Worm (Caenorhabditis elegans) whole organism, L4 larva: Measurements from ENCODE around the gene Y57G7A.1.

Experiments used
- F37D6.2 ChIP-seq: sonication (generic microtip); optimal IDR thresholded peaks from 2 replicates; lab custom pipeline; 2016; ENCODE audit warnings: mild to moderate bottlenecking, missing genetic modification characterization, missing compliant biosample characterization
- F49E8.2 ChIP-seq: sonication (generic microtip); optimal IDR thresholded peaks from 2 replicates; lab custom pipeline; 2016; ENCODE audit warnings: missing compliant biosample characterization, mild to moderate bottlenecking, missing genetic modification characterization, borderline replicate concordance
- R02D3.7 ChIP-seq: fragments of 150-350 bp; sonication (generic microtip); optimal IDR thresholded peaks from 3 replicates; lab custom pipeline; 2014; ENCODE audit warnings: missing biosample characterization, missing genetic modification characterization
- T20F7.1 ChIP-seq: fragments of 200-800 bp; sonication (Bioruptor generic); optimal IDR thresholded peaks from 2 replicates; lab custom pipeline; 2018; ENCODE audit warnings: mild to moderate bottlenecking, missing genetic modification characterization, missing compliant biosample characterization
- Y105C5A.15 ChIP-seq: fragments of 200-800 bp; sonication (Bioruptor generic); IDR thresholded peaks from 2 replicates; pipeline ENCODE4 v1.3.6; 2022; ENCODE audit warnings: missing genetic modification characterization, missing compliant biosample characterization
- Y48G9A.11 ChIP-seq: fragments of 200-800 bp; sonication (Bioruptor generic); IDR thresholded peaks from 2 replicates; pipeline ENCODE4 v1.3.6; 2022; ENCODE audit warnings: missing genetic modification reagents, missing genetic modification characterization, missing compliant biosample characterization
- Y5F2A.4 ChIP-seq: fragments of 200-800 bp; sonication (Bioruptor generic); optimal IDR thresholded peaks from 2 replicates; lab custom pipeline; 2018; ENCODE audit warnings: mild to moderate bottlenecking, missing genetic modification characterization, missing compliant biosample characterization
- ZK337.2 ChIP-seq: fragments of 200-800 bp; sonication (Bioruptor generic); IDR thresholded peaks from 2 replicates; pipeline ENCODE4 v1.3.6; 2022; ENCODE audit warnings: missing genetic modification reagents, missing genetic modification characterization, missing compliant biosample characterization
- ZK546.5 ChIP-seq, 2 experiments: sonication (generic microtip); optimal IDR thresholded peaks; 2 replicates each; lab custom pipeline; 2017; ENCODE audit warnings: missing biosample characterization in 2 of 2, missing genetic modification characterization in 2 of 2
- aha-1 ChIP-seq: fragments of 150-350 bp; peaks from one replicate; lab custom pipeline; 2014; ENCODE audit warnings: missing biosample characterization, missing genetic modification characterization
- ama-1 ChIP-seq: fragments of 150-350 bp; optimal IDR thresholded peaks from 2 replicates; lab custom pipeline; 2014; ENCODE audit warnings: inconsistent platforms, mixed read lengths
- arid-1 ChIP-seq: fragments of 200-800 bp; sonication (Bioruptor generic); conservative IDR thresholded peaks from 2 replicates; pipeline ENCODE4 v1.3.6; 2022; ENCODE audit warnings: missing genetic modification reagents, missing genetic modification characterization, missing compliant biosample characterization
- ceh-20 ChIP-seq: fragments of 200-800 bp; sonication (Bioruptor generic); IDR thresholded peaks from 2 replicates; pipeline ENCODE4 v1.3.6; 2022; ENCODE audit warnings: missing genetic modification reagents, missing genetic modification characterization, missing compliant biosample characterization
- ceh-82 ChIP-seq: sonication (generic microtip); optimal IDR thresholded peaks from 2 replicates; lab custom pipeline; 2017; ENCODE audit warnings: missing biosample characterization, missing genetic modification characterization
- ces-1 ChIP-seq: fragments of 150-350 bp; sonication (generic microtip); optimal IDR thresholded peaks from 4 replicates; lab custom pipeline; 2014; ENCODE audit warnings: missing biosample characterization, missing genetic modification reagents, missing genetic modification characterization
- daf-12 ChIP-seq: fragments of 150-350 bp; optimal IDR thresholded peaks from 2 replicates; lab custom pipeline; 2014; ENCODE audit warnings: missing biosample characterization, missing genetic modification reagents, missing genetic modification characterization
- daf-16 ChIP-seq, 3 experiments: sonication (generic microtip); optimal IDR thresholded peaks; 2 replicates each; lab custom pipeline; 2016 to 2017; ENCODE audit warnings: missing genetic modification characterization in 3 of 3, missing genetic modification reagents in 3 of 3, mild to moderate bottlenecking in 2 of 3, missing compliant biosample characterization in 2 of 3, missing biosample characterization in 1 of 3, moderate library complexity in 1 of 3
- egl-27 ChIP-seq: sonication (generic microtip); optimal IDR thresholded peaks from 3 replicates; lab custom pipeline; 2017; ENCODE audit warnings: missing biosample characterization, missing genetic modification reagents, missing genetic modification characterization
- fos-1 ChIP-seq: fragments of 150-350 bp; optimal IDR thresholded peaks from 2 replicates; lab custom pipeline; 2014; ENCODE audit warnings: missing biosample characterization, missing genetic modification characterization
- gei-8 ChIP-seq: fragments of 200-800 bp; sonication (Bioruptor generic); optimal IDR thresholded peaks from 2 replicates; lab custom pipeline; 2018; ENCODE audit warnings: mild to moderate bottlenecking, missing genetic modification characterization, missing compliant biosample characterization
- hif-1 ChIP-seq, 2 experiments: sonication (generic microtip); optimal IDR thresholded peaks; 2 replicates each; lab custom pipeline; 2016 to 2017; ENCODE audit warnings: missing compliant biosample characterization in 2 of 2, missing genetic modification characterization in 2 of 2, missing genetic modification reagents in 2 of 2, missing genotype in 2 of 2, mild to moderate bottlenecking in 1 of 2
- hlh-11 ChIP-seq: fragments of 200-800 bp; sonication (Bioruptor generic); optimal IDR thresholded peaks from 2 replicates; lab custom pipeline; 2018; ENCODE audit warnings: mild to moderate bottlenecking, missing genetic modification characterization, missing compliant biosample characterization
- hlh-30 ChIP-seq: sonication (generic microtip); optimal IDR thresholded peaks from 2 replicates; lab custom pipeline; 2017; ENCODE audit warnings: antibody characterized with exemption, mild to moderate bottlenecking, missing genetic modification characterization, missing compliant biosample characterization; ENCODE audit not compliant: insufficient read depth
- jun-1 ChIP-seq: fragments of 150-350 bp; optimal IDR thresholded peaks from 2 replicates; lab custom pipeline; 2014; ENCODE audit warnings: missing biosample characterization, missing genetic modification reagents, missing genetic modification characterization
- lin-38 ChIP-seq: fragments of 200-800 bp; sonication (Bioruptor generic); IDR thresholded peaks from 2 replicates; pipeline ENCODE4 v1.3.6; 2022; ENCODE audit warnings: missing genetic modification reagents, missing genetic modification characterization, missing compliant biosample characterization
- lir-3 ChIP-seq: sonication (generic microtip); optimal IDR thresholded peaks from 2 replicates; lab custom pipeline; 2016; ENCODE audit warnings: mild to moderate bottlenecking, missing genetic modification characterization, missing compliant biosample characterization
- lsy-2 ChIP-seq, 2 experiments: fragments of 150-350 bp in 1 of 2; sonication (generic microtip) in 1 of 2; optimal IDR thresholded peaks; 2 replicates each; lab custom pipeline; 2014 to 2017; ENCODE audit warnings: missing biosample characterization in 2 of 2, missing genetic modification characterization in 2 of 2
- madf-5 ChIP-seq, 2 experiments: fragments of 200-800 bp; sonication (Bioruptor generic); IDR thresholded peaks; 2 replicates each; pipeline ENCODE4 v1.3.6; 2022; ENCODE audit warnings: missing compliant biosample characterization in 2 of 2, missing genetic modification characterization in 2 of 2
- mes-2 ChIP-seq: sonication (generic microtip); optimal IDR thresholded peaks from 2 replicates; lab custom pipeline; 2016; ENCODE audit warnings: missing genotype, mild to moderate bottlenecking, missing genetic modification characterization, missing compliant biosample characterization; ENCODE audit not compliant: poor library complexity, severe bottlenecking
- mxl-2 ChIP-seq: fragments of 200-800 bp; sonication (Bioruptor generic); conservative IDR thresholded peaks from 2 replicates; pipeline ENCODE4 v1.3.6; 2022; ENCODE audit warnings: missing genetic modification reagents, missing genetic modification characterization, missing compliant biosample characterization
- mxl-3 ChIP-seq: fragments of 200-800 bp; sonication (Bioruptor generic); optimal IDR thresholded peaks from 2 replicates; lab custom pipeline; 2018; ENCODE audit warnings: mild to moderate bottlenecking, missing genetic modification characterization, missing compliant biosample characterization
- nhr-10 ChIP-seq: fragments of 150-350 bp; optimal IDR thresholded peaks from 2 replicates; lab custom pipeline; 2014; ENCODE audit warnings: missing biosample characterization, missing genetic modification characterization
- nhr-102 ChIP-seq: sonication (generic microtip); optimal IDR thresholded peaks from 2 replicates; lab custom pipeline; 2016; ENCODE audit warnings: mild to moderate bottlenecking, missing genetic modification characterization, moderate library complexity, missing compliant biosample characterization
- nhr-11 ChIP-seq: fragments of 150-350 bp; optimal IDR thresholded peaks from 2 replicates; lab custom pipeline; 2014; ENCODE audit warnings: missing biosample characterization, missing genetic modification characterization
- nhr-41 ChIP-seq: fragments of 200-800 bp; sonication (Bioruptor generic); IDR thresholded peaks from 2 replicates; pipeline ENCODE4 v1.3.6; 2022; ENCODE audit warnings: missing genetic modification reagents, missing genetic modification characterization, missing compliant biosample characterization
- nhr-48 ChIP-seq: sonication (generic microtip); optimal IDR thresholded peaks from 2 replicates; lab custom pipeline; 2016; ENCODE audit warnings: mild to moderate bottlenecking, missing genetic modification characterization, missing compliant biosample characterization
- nhr-6 ChIP-seq: fragments of 150-350 bp; optimal IDR thresholded peaks from 2 replicates; lab custom pipeline; 2014; ENCODE audit warnings: missing biosample characterization, missing genetic modification characterization
- pqm-1 ChIP-seq: sonication (generic microtip); optimal IDR thresholded peaks from 2 replicates; lab custom pipeline; 2017; ENCODE audit warnings: missing biosample characterization, missing genetic modification characterization
- rbr-2 ChIP-seq: sonication (generic microtip); optimal IDR thresholded peaks from 2 replicates; lab custom pipeline; 2016; ENCODE audit warnings: missing genotype, missing genetic modification characterization, missing compliant biosample characterization
- set-16 ChIP-seq: fragments of 200-800 bp; sonication (Bioruptor generic); IDR thresholded peaks from 2 replicates; pipeline ENCODE4 v1.3.6; 2022; ENCODE audit warnings: missing genetic modification reagents, missing genetic modification characterization, missing compliant biosample characterization
- spr-3 ChIP-seq: fragments of 200-800 bp; sonication (Bioruptor generic); optimal IDR thresholded peaks from 2 replicates; lab custom pipeline; 2018; ENCODE audit warnings: mild to moderate bottlenecking, missing genetic modification characterization, missing compliant biosample characterization
- tag-97 ChIP-seq: fragments of 200-800 bp; sonication (Bioruptor generic); IDR thresholded peaks from 2 replicates; pipeline ENCODE4 v1.3.6; 2022; ENCODE audit warnings: missing genetic modification characterization, missing compliant biosample characterization
- tra-1 ChIP-seq: fragments of 200-800 bp; sonication (Bioruptor generic); IDR thresholded peaks from 2 replicates; pipeline ENCODE4 v1.3.6; 2022; ENCODE audit warnings: missing genetic modification reagents, missing genetic modification characterization, missing compliant biosample characterization
- unc-130 ChIP-seq: sonication (generic microtip); optimal IDR thresholded peaks from 2 replicates; lab custom pipeline; 2016; ENCODE audit warnings: missing genetic modification reagents, missing genetic modification characterization, missing compliant biosample characterization
- unc-39 ChIP-seq: sonication (generic microtip); optimal IDR thresholded peaks from 2 replicates; lab custom pipeline; 2017; ENCODE audit warnings: missing biosample characterization, missing genetic modification characterization
- unc-62 ChIP-seq, 3 experiments: fragments of 150-350 bp in 1 of 3; sonication (generic microtip); optimal IDR thresholded peaks in 2 of 3; peaks in 1 of 3; 1 replicate in 1 of 3; 2 replicates in 2 of 3; lab custom pipeline; 2014 to 2017; ENCODE audit warnings: missing biosample characterization in 3 of 3, missing genetic modification characterization in 3 of 3, missing genetic modification reagents in 3 of 3, missing genotype in 1 of 3
- zfp-2 ChIP-seq: sonication (generic microtip); optimal IDR thresholded peaks from 2 replicates; lab custom pipeline; 2016; ENCODE audit warnings: mild to moderate bottlenecking, missing genetic modification characterization, missing compliant biosample characterization
- ztf-11 ChIP-seq: fragments of 150-350 bp; optimal IDR thresholded peaks from 2 replicates; lab custom pipeline; 2014; ENCODE audit warnings: missing biosample characterization, missing genetic modification characterization

Y57G7A.1 gene

DNA sequence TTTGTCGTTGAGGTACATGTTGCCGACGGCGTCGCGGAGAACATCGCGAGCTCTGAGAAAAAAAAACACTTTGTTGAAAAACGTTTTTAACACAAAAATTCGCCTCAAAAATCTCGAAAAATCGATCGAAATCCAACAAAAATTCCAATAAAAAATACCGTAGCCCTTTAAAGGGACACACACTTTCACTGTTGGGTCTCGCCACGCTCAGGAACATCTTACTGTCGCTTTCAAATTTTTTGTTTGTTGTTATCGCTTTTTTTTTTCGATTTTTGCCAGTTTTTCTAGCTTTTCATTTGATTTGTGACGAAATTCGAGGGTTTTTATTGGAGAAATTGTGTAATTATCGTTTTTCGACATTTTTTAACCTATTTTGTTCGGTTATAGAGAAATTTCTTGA, 8.3 kb downstream of the Y57G7A.1 start (continued):
- TF ChIP-seq F37D6.2 (tag; lab: Kevin White, UChicago): no peak
- TF ChIP-seq gei-8 (GFP tag; lab: Kevin White, UChicago): no peak
- TF ChIP-seq Y105C5A.15 (GFP tag; lab: Robert Waterston, UW): no peak
- no peak for TF ChIP-seq arid-1 (GFP tag; lab: Robert Waterston, UW)
- no peak for TF ChIP-seq daf-16 (GFP tag; optimal IDR thresholded peaks at IDR 0.05; lab: Kevin White, UChicago)
- no peak for TF ChIP-seq daf-16 (tag; optimal IDR thresholded peaks at IDR 0.05; lab: Kevin White, UChicago)
- no peak for TF ChIP-seq pqm-1 (tag; lab: Kevin White, UChicago)
- TF ChIP-seq mxl-3 (GFP tag; lab: Kevin White, UChicago): no peak
- no peak for TF ChIP-seq madf-5 (GFP tag; IDR thresholded peaks at IDR 0.05; lab: Robert Waterston, UW)
- no peak for TF ChIP-seq ama-1 (lab: Kevin White, UChicago)
- no peak for TF ChIP-seq nhr-10 (tag; lab: Kevin White, UChicago)
- no peak for TF ChIP-seq fos-1 (tag; lab: Kevin White, UChicago)
- TF ChIP-seq mes-2 (tag; lab: Kevin White, UChicago): no peak
- TF ChIP-seq zfp-2: no peak
- TF ChIP-seq tra-1 (GFP tag; lab: Robert Waterston, UW): no peak
- TF ChIP-seq ceh-82: no peak
- peak; percentile 51 for TF ChIP-seq F49E8.2 (tag; lab: Kevin White, UChicago)
- no peak for TF ChIP-seq tag-97 (GFP tag; lab: Robert Waterston, UW)
- TF ChIP-seq unc-39: no peak
- TF ChIP-seq daf-12 (tag; lab: Kevin White, UChicago): no peak
- TF ChIP-seq hlh-11 (tag; lab: Kevin White, UChicago): no peak
- TF ChIP-seq lir-3: no peak
- no peak for TF ChIP-seq spr-3 (GFP tag; lab: Kevin White, UChicago)

DNA sequence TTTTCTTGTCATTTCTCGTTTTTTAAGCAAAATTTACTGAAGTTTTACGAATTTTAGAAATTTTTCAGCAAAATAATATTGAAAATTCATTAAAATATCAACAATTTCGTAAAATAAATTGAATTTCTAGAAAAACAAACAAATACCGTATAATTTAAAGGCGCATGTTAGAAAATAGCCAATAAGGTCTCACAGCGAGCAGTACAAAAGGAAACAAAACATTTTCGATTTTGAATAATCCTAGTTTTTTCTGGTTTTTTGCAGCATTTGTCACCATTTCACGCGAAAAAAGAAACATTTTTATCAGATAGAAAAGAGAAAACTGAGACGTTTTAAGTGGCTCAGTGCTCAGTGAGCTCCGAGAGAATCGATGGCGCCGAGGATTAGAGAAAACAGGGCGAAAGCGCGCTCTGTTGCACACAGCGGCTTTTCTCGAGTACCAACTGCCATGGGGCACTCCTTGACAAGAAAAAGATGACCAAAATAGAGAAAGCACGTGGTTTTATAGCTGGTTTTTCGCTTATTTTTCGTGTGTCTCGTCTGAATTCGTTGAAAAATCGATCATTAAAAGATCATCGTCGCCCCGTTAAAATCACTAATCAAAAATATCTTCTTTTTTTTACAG, 11.7 kb downstream of the Y57G7A.1 start, which contains the start of the genes alh-6 and fcho-1:
alh-6 (minus strand) TSS at position 242 of the 625 bp plus-strand sequence.
fcho-1 (plus strand) TSS at position 624 of the 625 bp plus-strand sequence.
- TF ChIP-seq nhr-11 (tag; lab: Kevin White, UChicago): no peak
- no peak for TF ChIP-seq rbr-2 (tag; lab: Kevin White, UChicago)
- no peak for TF ChIP-seq tra-1 (GFP tag; lab: Robert Waterston, UW)
- TF ChIP-seq nhr-102 (tag; lab: Kevin White, UChicago): no peak
- TF ChIP-seq ama-1 (lab: Kevin White, UChicago): no peak
- TF ChIP-seq ceh-20 (GFP tag; lab: Robert Waterston, UW): no peak
- no peak for TF ChIP-seq T20F7.1
- no peak for TF ChIP-seq ZK337.2 (GFP tag; lab: Robert Waterston, UW)
- peak; percentile 44 for TF ChIP-seq aha-1
- no peak for TF ChIP-seq egl-27 (tag; lab: Kevin White, UChicago)
- TF ChIP-seq set-16 (GFP tag; lab: Robert Waterston, UW): no peak
- TF ChIP-seq nhr-41 (GFP tag; lab: Robert Waterston, UW): no peak
- no peak for TF ChIP-seq Y48G9A.11
- no peak for TF ChIP-seq nhr-6 (tag; lab: Kevin White, UChicago)
- no peak for TF ChIP-seq Y5F2A.4 (GFP tag; lab: Kevin White, UChicago)
- TF ChIP-seq nhr-48: no peak
- TF ChIP-seq R02D3.7: no peak
- TF ChIP-seq madf-5 (GFP tag; IDR thresholded peaks at IDR 0.05; lab: Robert Waterston, UW): no peak
- no peak for TF ChIP-seq jun-1
- peak; percentile 87 for TF ChIP-seq hlh-30 (tag; lab: Kevin White, UChicago)
- TF ChIP-seq nhr-10 (tag; lab: Kevin White, UChicago): no peak
- TF ChIP-seq mxl-3 (GFP tag; lab: Kevin White, UChicago): peak; percentile 49
- TF ChIP-seq lin-38: peak; percentile 31
- TF ChIP-seq lsy-2 (tag; optimal IDR thresholded peaks at IDR 0.05; lab: Kevin White, UChicago): peak in 1 of 2 experiments; percentile 29
- TF ChIP-seq hif-1 (tag; optimal IDR thresholded peaks at IDR 0.05; lab: Kevin White, UChicago): no peak
- TF ChIP-seq F49E8.2 (tag; lab: Kevin White, UChicago): no peak
- no peak for TF ChIP-seq mxl-2 (GFP tag; lab: Robert Waterston, UW)
- no peak for TF ChIP-seq ces-1
- no peak for TF ChIP-seq unc-130
- TF ChIP-seq ZK546.5 (tag; optimal IDR thresholded peaks at IDR 0.05; lab: Kevin White, UChicago): no peak
- no peak for TF ChIP-seq ztf-11 (tag; lab: Kevin White, UChicago)
- TF ChIP-seq Y105C5A.15 (GFP tag; lab: Robert Waterston, UW): no peak
- TF ChIP-seq unc-62 (GFP tag; optimal IDR thresholded peaks at IDR 0.05 in 1 of 2; lab: Kevin White, UChicago): no peak
- no peak for TF ChIP-seq unc-62 (tag; optimal IDR thresholded peaks at IDR 0.05; lab: Kevin White, UChicago)
